Worm (Caenorhabditis elegans): ENCODE measurements around the gene hgap-2.

Gene hgap-2

ce11 chrII:8684824-8685223 is at the start of gene hgap-2:
TSS of gene hgap-2 (minus strand) at chrII:8684924.
- TF ChIP-seq dpl-1 (GFP tag; optimal IDR thresholded peaks at IDR 0.05) (no peak), egl-27 (tag; optimal IDR thresholded peaks at IDR 0.05) (no peak), aha-1 (tag; optimal IDR thresholded peaks at IDR 0.05) (no peak), alr-1 (tag; optimal IDR thresholded peaks at IDR 0.05; ENCODE audit: borderline replicate concordance) (no peak), hlh-17 (GFP tag; optimal IDR thresholded peaks at IDR 0.05; ENCODE audit: borderline replicate concordance) (no peak), nhr-20 (tag; optimal IDR thresholded peaks at IDR 0.05) (no peak), jun-1 (tag; optimal IDR thresholded peaks at IDR 0.05) (no peak), pax-3 (tag; optimal IDR thresholded peaks at IDR 0.05) (no peak)

ce11 chrII:8733627-8734026 is 48.9 kb upstream of the hgap-2 start:
- no peak for TF ChIP-seq rnt-1 (tag; optimal IDR thresholded peaks at IDR 0.05)
- TF ChIP-seq aly-2 (tag; optimal IDR thresholded peaks at IDR 0.05): no peak
- no peak for TF ChIP-seq isw-1 (GFP tag; IDR thresholded peaks at IDR 0.05)
- no peak for TF ChIP-seq fos-1 (tag; optimal IDR thresholded peaks at IDR 0.05)
- no peak for TF ChIP-seq lsy-2 (tag; optimal IDR thresholded peaks at IDR 0.05)
- no peak for TF ChIP-seq xbp-1 (tag; optimal IDR thresholded peaks at IDR 0.05)
- TF ChIP-seq dsc-1 (tag; optimal IDR thresholded peaks at IDR 0.05): no peak
- no peak for TF ChIP-seq lin-35 (GFP tag; optimal IDR thresholded peaks at IDR 0.05)
- no peak for TF ChIP-seq Y116A8C.19 (tag; optimal IDR thresholded peaks at IDR 0.05; ENCODE audit: borderline replicate concordance)
- TF ChIP-seq ceh-82 (tag; optimal IDR thresholded peaks at IDR 0.05): no peak

- TF ChIP-seq ztf-4 (tag; optimal IDR thresholded peaks at IDR 0.05): no peak
- peak; percentile 50 for TF ChIP-seq blmp-1 (tag; optimal IDR thresholded peaks at IDR 0.05)
Observed at ce11 chrII:8732339-8733100, 47.8 kb upstream of the hgap-2 start, which contains the start of gene rol-6. TSS of gene rol-6 (plus strand) at chrII:8733050.

ce11 chrII:8731736-8732229 is 47.1 kb upstream of the hgap-2 start:
- TF ChIP-seq irx-1 (tag; optimal IDR thresholded peaks at IDR 0.05) (no peak), sup-37 (GFP tag; optimal IDR thresholded peaks at IDR 0.05) (no peak), egl-13 (tag; optimal IDR thresholded peaks at IDR 0.05) (no peak), blmp-1 (tag; optimal IDR thresholded peaks at IDR 0.05) (peak; percentile 89), mep-1 (tag; optimal IDR thresholded peaks at IDR 0.05) (no peak), tbx-2 (tag; optimal IDR thresholded peaks at IDR 0.05) (no peak)

- TF ChIP-seq elt-3 (tag; optimal IDR thresholded peaks at IDR 0.05): peak in 1 of 6 experiments; percentile 87
- TF ChIP-seq blmp-1 (tag; optimal IDR thresholded peaks at IDR 0.05): peak; percentile 96
- no peak for TF ChIP-seq efl-1 (optimal IDR thresholded peaks at IDR 0.05)
- TF ChIP-seq efl-1 (GFP tag; optimal IDR thresholded peaks at IDR 0.05 in 1 of 2): peak in 1 of 2 experiments; percentile 27
- no peak for TF ChIP-seq alr-1 (tag; optimal IDR thresholded peaks at IDR 0.05; ENCODE audit: borderline replicate concordance)
Observed at ce11 chrII:8730960-8731693, 46.4 kb upstream of the hgap-2 start.

- TF ChIP-seq blmp-1 (tag; optimal IDR thresholded peaks at IDR 0.05): peak; percentile 93
- peak; percentile 23 for TF ChIP-seq lin-14 (GFP tag; optimal IDR thresholded peaks at IDR 0.05)
- no peak for TF ChIP-seq nhr-85 (tag)
- peak in 1 of 6 experiments; percentile 46 for TF ChIP-seq elt-3 (tag; optimal IDR thresholded peaks at IDR 0.05)
- TF ChIP-seq rnt-1 (tag; optimal IDR thresholded peaks at IDR 0.05): peak; percentile 32
- TF ChIP-seq ceh-90 (tag; optimal IDR thresholded peaks at IDR 0.05): no peak
- no peak for TF ChIP-seq aly-2 (tag; optimal IDR thresholded peaks at IDR 0.05)
Observed at ce11 chrII:8730281-8730680, 45.6 kb upstream of the hgap-2 start.
